Worm (Caenorhabditis elegans) whole organism, late embryonic: ENCODE results near the gene Y37H2A.13.

Source experiments
- C08G9.2 ChIP-seq: sonication (generic microtip); optimal IDR thresholded peaks from 2 replicates; lab custom pipeline; 2016; ENCODE audit warnings: mild to moderate bottlenecking, missing genetic modification characterization, moderate library complexity, missing compliant biosample characterization
- C38D4.7 ChIP-seq: fragments of 200-800 bp; sonication (Bioruptor generic); optimal IDR thresholded peaks from 2 replicates; lab custom pipeline; 2018; ENCODE audit warnings: mild to moderate bottlenecking, missing genetic modification characterization, moderate library complexity, missing compliant biosample characterization
- ceh-45 ChIP-seq: fragments of 200-800 bp; sonication (Bioruptor generic); IDR thresholded peaks from 2 replicates; pipeline ENCODE4 v1.3.6; 2022; ENCODE audit warnings: missing genetic modification reagents, missing genetic modification characterization, missing compliant biosample characterization
- elt-2 ChIP-seq: sonication (generic microtip); optimal IDR thresholded peaks from 2 replicates; lab custom pipeline; 2016; ENCODE audit warnings: missing genetic modification reagents, missing genetic modification characterization, missing compliant biosample characterization
- mec-3 ChIP-seq: sonication (generic microtip); optimal IDR thresholded peaks from 2 replicates; lab custom pipeline; 2016; ENCODE audit warnings: borderline replicate concordance, missing genetic modification characterization, missing compliant biosample characterization
- odd-2 ChIP-seq: sonication (generic microtip); optimal IDR thresholded peaks from 2 replicates; lab custom pipeline; 2017; ENCODE audit warnings: antibody characterized with exemption, mild to moderate bottlenecking, missing genetic modification characterization, missing compliant biosample characterization
- ref-2 ChIP-seq: sonication (generic microtip); optimal IDR thresholded peaks from 2 replicates; lab custom pipeline; 2016; ENCODE audit warnings: missing genetic modification characterization, missing compliant biosample characterization

ce11 chrV:18127192-18127591 lies 15.5 kb upstream of the Y37H2A.13 start, which contains the start of gene fbxa-211:
- TF ChIP-seq mec-3 (tag; lab: Kevin White, UChicago) (no peak), C08G9.2 (tag; lab: Kevin White, UChicago) (no peak), ref-2 (no peak), C38D4.7 (no peak), elt-2 (tag; lab: Kevin White, UChicago) (no peak), ceh-45 (GFP tag; lab: Robert Waterston, UW) (no peak), odd-2 (tag; lab: Kevin White, UChicago) (no peak)
